Fruit fly (Drosophila melanogaster): ENCODE measurements around the gene CG14551.
A peak's percentile ranks its signal among the peaks of the same experiment; 100 is the strongest.

The CG14551 gene

dm6 chr3R:26014262-26014833 lies 48.5 kb downstream of the CG14551 start, which contains the start of gene Kaz-m1 (continued):
- TF ChIP-seq CG11560 (tag; IDR thresholded peaks at IDR 0.05) (no peak), ab (GFP tag; optimal IDR thresholded peaks at IDR 0.05) (no peak), CG14441 (GFP tag; IDR thresholded peaks at IDR 0.05) (no peak), grn (GFP tag; optimal IDR thresholded peaks at IDR 0.05) (peak; percentile 67), trem (tag; optimal IDR thresholded peaks at IDR 0.05) (peak; percentile 53), Dip2 (GFP tag; IDR thresholded peaks at IDR 0.05) (no peak), CG6254 (GFP tag; optimal IDR thresholded peaks at IDR 0.05) (peak; percentile 22), CG33213 (GFP tag; optimal IDR thresholded peaks at IDR 0.05) (no peak), CG4360 (GFP tag; IDR thresholded peaks at IDR 0.05) (no peak), CG3847 (GFP tag; IDR thresholded peaks at IDR 0.05) (no peak), cg (GFP tag; optimal IDR thresholded peaks at IDR 0.05) (no peak), fd64A (GFP tag; optimal IDR thresholded peaks at IDR 0.05) (no peak), HmgZ (tag; optimal IDR thresholded peaks at IDR 0.05) (peak; percentile 39), CG5180 (GFP tag; optimal IDR thresholded peaks at IDR 0.05) (no peak), odd (GFP tag; optimal IDR thresholded peaks at IDR 0.05) (peak; percentile 7), CG18476 (GFP tag; optimal IDR thresholded peaks at IDR 0.05) (no peak), gfzf (GFP tag; optimal IDR thresholded peaks at IDR 0.05) (no peak), PHDP (tag; optimal IDR thresholded peaks at IDR 0.05) (peak; percentile 69), CG15073 (GFP tag; optimal IDR thresholded peaks at IDR 0.05) (no peak), CG32772 (GFP tag; IDR thresholded peaks at IDR 0.05) (no peak), gem (tag; optimal IDR thresholded peaks at IDR 0.05) (peak; percentile 82), CG8089 (GFP tag; optimal IDR thresholded peaks at IDR 0.05) (no peak), sima (GFP tag; optimal IDR thresholded peaks at IDR 0.05) (no peak), CG17361 (GFP tag; IDR thresholded peaks at IDR 0.05) (peak; percentile 76), dpn (GFP tag; optimal IDR thresholded peaks at IDR 0.05) (peak in 1 of 2 experiments; percentile 31), dysf (GFP tag; IDR thresholded peaks at IDR 0.05) (no peak; the same call in 2 of the 3 replicates), CG2202 (tag; optimal IDR thresholded peaks at IDR 0.05) (no peak), CG10654 (GFP tag; optimal IDR thresholded peaks at IDR 0.05) (no peak), Elba2 (GFP tag; optimal IDR thresholded peaks at IDR 0.05) (no peak), CG33557 (GFP tag; optimal IDR thresholded peaks at IDR 0.05) (peak; percentile 72), tup (GFP tag; optimal IDR thresholded peaks at IDR 0.05) (no peak), Tbp (GFP tag; optimal IDR thresholded peaks at IDR 0.05) (no peak), HLHmδ (GFP tag; optimal IDR thresholded peaks at IDR 0.05) (no peak), oc (tag; optimal IDR thresholded peaks at IDR 0.05) (peak; percentile 17), Sry-δ (GFP tag; optimal IDR thresholded peaks at IDR 0.05) (no peak), CG3838 (GFP tag; optimal IDR thresholded peaks at IDR 0.05) (no peak), bsh (GFP tag; optimal IDR thresholded peaks at IDR 0.05) (peak in 1 of 2 experiments; percentile 78), jing (GFP tag; optimal IDR thresholded peaks at IDR 0.05) (no peak), Atf6 (GFP tag; IDR thresholded peaks at IDR 0.05) (0 out of 2 replicates have a peak, but pooled peaks have one; percentile 25), nau (GFP tag; optimal IDR thresholded peaks at IDR 0.05) (no peak), da (GFP tag; optimal IDR thresholded peaks at IDR 0.05) (no peak), Mrtf (GFP tag; IDR thresholded peaks at IDR 0.05) (no peak), CHES-1-like (GFP tag; optimal IDR thresholded peaks at IDR 0.05) (no peak), Hsf (GFP tag; optimal IDR thresholded peaks at IDR 0.05) (no peak), ci (GFP tag; IDR thresholded peaks at IDR 0.05) (no peak), corto (GFP tag; optimal IDR thresholded peaks at IDR 0.05) (no peak), ato (GFP tag; IDR thresholded peaks at IDR 0.05; ENCODE audit: partially characterized antibody) (no peak), Camta (GFP tag; optimal IDR thresholded peaks at IDR 0.05) (no peak), tna (GFP tag; IDR thresholded peaks at IDR 0.05; ENCODE audit: partially characterized antibody) (no peak), ATbp (GFP tag; optimal IDR thresholded peaks at IDR 0.05) (no peak), Nf-YB (GFP tag; optimal IDR thresholded peaks at IDR 0.05) (peak; percentile 56)

Data from whole organism, embryonic.